Fruit fly (Drosophila melanogaster) whole organism, prepupa: ENCODE results near the gene PXo.

Experiments
- Blimp-1 ChIP-seq: fragments of 200-800 bp; sonication (Bioruptor generic); optimal IDR thresholded peaks from 3 replicates; lab custom pipeline; 2017; ENCODE audit warnings: missing biosample characterization, missing genetic modification characterization, mild to moderate bottlenecking, moderate library complexity, missing genetic modification reagents
- CG10631 ChIP-seq: fragments of 200-800 bp; sonication (Bioruptor generic); optimal IDR thresholded peaks from 2 replicates; lab custom pipeline; 2016; ENCODE audit warnings: missing biosample characterization, missing genetic modification characterization
- CG10669 ChIP-seq: fragments of 200-800 bp; sonication (Bioruptor generic); optimal IDR thresholded peaks from 3 replicates; lab custom pipeline; 2018; ENCODE audit warnings: missing biosample characterization, mild to moderate bottlenecking, missing genetic modification characterization, moderate library complexity
- CG11294 ChIP-seq: fragments of 200-800 bp; sonication (Bioruptor generic); IDR thresholded peaks from 2 replicates; pipeline ENCODE4 v1.3.6; 2022; ENCODE audit warnings: missing biosample characterization, missing genetic modification characterization
- CG15336 ChIP-seq: fragments of 200-800 bp; sonication (Bioruptor generic); IDR thresholded peaks from 2 replicates; pipeline ENCODE4 v1.3.6; 2022; ENCODE audit warnings: missing biosample characterization, missing genetic modification characterization
- CG1621 ChIP-seq: fragments of 200-800 bp; sonication (Bioruptor generic); optimal IDR thresholded peaks from 3 replicates; lab custom pipeline; 2018; ENCODE audit warnings: missing biosample characterization, mild to moderate bottlenecking, missing genetic modification characterization
- CG3032 ChIP-seq: fragments of 200-800 bp; optimal IDR thresholded peaks from 2 replicates; lab custom pipeline; 2019; ENCODE audit warnings: missing biosample characterization, mild to moderate bottlenecking, missing genetic modification characterization, moderate library complexity
- CG31627 ChIP-seq: fragments of 200-800 bp; sonication (Bioruptor generic); optimal IDR thresholded peaks from 3 replicates; lab custom pipeline; 2016; ENCODE audit warnings: missing biosample characterization, missing genetic modification characterization
- CG32006 ChIP-seq: fragments of 200-800 bp; sonication (Bioruptor generic); optimal IDR thresholded peaks from 3 replicates; lab custom pipeline; 2017; ENCODE audit warnings: missing biosample characterization, mild to moderate bottlenecking, missing genetic modification characterization
- CG3919 ChIP-seq: fragments of 200-800 bp; sonication (Bioruptor generic); optimal IDR thresholded peaks from 3 replicates; lab custom pipeline; 2016; ENCODE audit warnings: missing biosample characterization, missing genetic modification characterization
- CG6163 ChIP-seq: fragments of 200-800 bp; sonication (Bioruptor generic); IDR thresholded peaks from 3 replicates; pipeline ENCODE4 v1.3.6; 2022; ENCODE audit warnings: missing biosample characterization, missing genetic modification characterization
- CG6854 ChIP-seq: fragments of 200-800 bp; sonication (Bioruptor generic); optimal IDR thresholded peaks from 2 replicates; lab custom pipeline; 2017; ENCODE audit warnings: missing biosample characterization, mild to moderate bottlenecking, missing genetic modification characterization
- CG7368 ChIP-seq: fragments of 200-800 bp; sonication (Bioruptor generic); optimal IDR thresholded peaks from 3 replicates; lab custom pipeline; 2016; ENCODE audit warnings: missing biosample characterization, missing genetic modification characterization
- CG8119 ChIP-seq: fragments of 200-800 bp; sonication (Bioruptor generic); IDR thresholded peaks from 3 replicates; pipeline ENCODE4 v1.3.6; 2022; ENCODE audit warnings: missing biosample characterization, missing genetic modification characterization
- CG8632 ChIP-seq: fragments of 200-800 bp; sonication (Bioruptor generic); optimal IDR thresholded peaks from 3 replicates; lab custom pipeline; 2016; ENCODE audit warnings: missing biosample characterization, missing genetic modification characterization
- Eip75B ChIP-seq: fragments of 200-800 bp; sonication (Bioruptor generic); optimal IDR thresholded peaks from 3 replicates; lab custom pipeline; 2016; ENCODE audit warnings: missing biosample characterization, missing genetic modification characterization
- Eip78C ChIP-seq: fragments of 200-800 bp; sonication (Bioruptor generic); peaks from one replicate; lab custom pipeline; 2016; ENCODE audit warnings: missing biosample characterization, missing genetic modification characterization
- Eip93F ChIP-seq: fragments of 200-800 bp; sonication (Bioruptor generic); optimal IDR thresholded peaks from 2 replicates; lab custom pipeline; 2016; ENCODE audit warnings: missing biosample characterization, mild to moderate bottlenecking, missing genetic modification characterization
- Ets96B ChIP-seq: fragments of 200-800 bp; optimal IDR thresholded peaks from 2 replicates; lab custom pipeline; 2019; ENCODE audit warnings: missing biosample characterization, mild to moderate bottlenecking, missing genetic modification characterization, moderate library complexity
- Hr4 ChIP-seq: fragments of 200-800 bp; sonication (Bioruptor generic); optimal IDR thresholded peaks from 3 replicates; lab custom pipeline; 2016; ENCODE audit warnings: missing biosample characterization, missing genetic modification characterization
- Met ChIP-seq: fragments of 200-800 bp; sonication (Bioruptor generic); optimal IDR thresholded peaks from 3 replicates; lab custom pipeline; 2016; ENCODE audit warnings: missing biosample characterization, missing genetic modification characterization
- Sox102F ChIP-seq: fragments of 200-800 bp; sonication (Bioruptor generic); optimal IDR thresholded peaks from 2 replicates; lab custom pipeline; 2016; ENCODE audit warnings: missing biosample characterization, mild to moderate bottlenecking, missing genetic modification characterization
- achi ChIP-seq: fragments of 200-800 bp; sonication (Bioruptor generic); optimal IDR thresholded peaks from 3 replicates; lab custom pipeline; 2016; ENCODE audit warnings: missing biosample characterization, missing genetic modification characterization
- dsx ChIP-seq: fragments of 200-800 bp; optimal IDR thresholded peaks from 3 replicates; lab custom pipeline; 2019; ENCODE audit warnings: missing biosample characterization, mild to moderate bottlenecking, missing genetic modification characterization, moderate library complexity; ENCODE audit not compliant: poor library complexity, severe bottlenecking
- eg ChIP-seq: fragments of 200-800 bp; sonication (Bioruptor generic); IDR thresholded peaks from 3 replicates; pipeline ENCODE4 v1.3.6; 2022; ENCODE audit warnings: missing biosample characterization, missing genetic modification characterization
- esn ChIP-seq: fragments of 200-800 bp; sonication (Bioruptor generic); optimal IDR thresholded peaks from 2 replicates; lab custom pipeline; 2016; ENCODE audit warnings: missing biosample characterization, mild to moderate bottlenecking, missing genetic modification characterization, moderate library complexity
- fkh ChIP-seq: fragments of 200-800 bp; sonication (Bioruptor generic); optimal IDR thresholded peaks from 3 replicates; lab custom pipeline; 2017; ENCODE audit warnings: missing biosample characterization, mild to moderate bottlenecking, missing genetic modification characterization, moderate library complexity
- lz ChIP-seq: fragments of 200-800 bp; sonication (Bioruptor generic); optimal IDR thresholded peaks from 3 replicates; lab custom pipeline; 2016; ENCODE audit warnings: missing biosample characterization, missing genetic modification characterization
- pdm3 ChIP-seq: fragments of 200-800 bp; sonication (Bioruptor generic); optimal IDR thresholded peaks from 3 replicates; lab custom pipeline; 2016; ENCODE audit warnings: missing biosample characterization, missing genetic modification characterization
- salr ChIP-seq, 2 experiments: fragments of 200-800 bp; sonication (Bioruptor generic); optimal IDR thresholded peaks; 3 replicates each; lab custom pipeline; 2016 to 2018; ENCODE audit warnings: missing biosample characterization in 2 of 2, missing genetic modification characterization in 2 of 2, mild to moderate bottlenecking in 1 of 2
- ss ChIP-seq, 2 experiments: fragments of 200-800 bp; sonication (Bioruptor generic); optimal IDR thresholded peaks; 2 replicates in 1 of 2; 3 replicates in 1 of 2; lab custom pipeline; 2017 to 2018; ENCODE audit warnings: mild to moderate bottlenecking in 2 of 2, missing biosample characterization in 2 of 2, missing genetic modification characterization in 2 of 2, moderate library complexity in 1 of 2
- svp ChIP-seq: fragments of 200-800 bp; sonication (Bioruptor generic); peaks from one replicate; lab custom pipeline; 2016; ENCODE audit warnings: missing biosample characterization, missing genetic modification characterization
- topi ChIP-seq: fragments of 200-800 bp; sonication (Bioruptor generic); optimal IDR thresholded peaks from 3 replicates; lab custom pipeline; 2016; ENCODE audit warnings: missing biosample characterization, missing genetic modification characterization

The PXo gene

DNA sequence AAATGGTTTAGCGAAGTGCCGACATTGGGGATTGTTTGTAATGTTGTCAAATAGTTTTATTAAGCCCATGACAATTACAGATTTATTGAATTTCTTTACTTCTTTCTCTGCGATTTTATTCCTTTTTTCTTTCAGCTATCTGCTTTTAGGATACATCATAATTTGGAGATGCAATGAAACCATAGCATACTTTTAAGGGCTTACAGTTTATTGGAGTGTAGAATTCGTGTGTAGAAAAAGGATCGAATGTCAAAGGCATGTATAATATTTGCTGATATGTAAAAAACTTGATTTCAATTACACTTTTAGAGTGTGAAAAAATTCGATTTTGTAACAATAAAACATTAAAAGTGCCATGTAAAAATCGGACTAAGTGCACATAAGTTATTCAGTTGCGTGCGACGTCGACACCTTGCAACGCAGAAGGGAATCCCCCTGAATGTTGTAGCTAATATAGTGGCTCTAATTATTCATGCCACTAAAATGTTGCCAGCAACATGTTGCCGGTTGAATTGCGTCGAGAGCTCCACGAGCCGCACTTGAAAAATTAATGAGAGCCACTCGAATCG, 45.8 kb upstream of the PXo start:
- TF ChIP-seq Eip78C (GFP tag; lab: Kevin White, UChicago) (peak; percentile 1), Hr4 (GFP tag; lab: Kevin White, UChicago) (no peak)

- TF ChIP-seq CG6854 (GFP tag; lab: Kevin White, UChicago) (no peak), eg (GFP tag; lab: Robert Waterston, UW) (peak; percentile 35; the same call in 1 of the 3 replicates), CG6163 (peak; percentile 44; the same call in 1 of the 3 replicates), Met (GFP tag; lab: Kevin White, UChicago) (peak; percentile 3), Eip78C (GFP tag; lab: Kevin White, UChicago) (peak; percentile 27), ss (GFP tag; optimal IDR thresholded peaks at IDR 0.05; lab: Kevin White, UChicago) (no peak), lz (GFP tag; lab: Kevin White, UChicago) (no peak), CG8632 (no peak), CG3919 (GFP tag; lab: Kevin White, UChicago) (no peak), CG8119 (GFP tag; lab: Robert Waterston, UW) (no peak), CG15336 (GFP tag; lab: Robert Waterston, UW) (0 out of 2 replicates have a peak, but pooled peaks have one; percentile 9), Blimp-1 (GFP tag; lab: Kevin White, UChicago) (no peak), Eip93F (GFP tag; lab: Kevin White, UChicago) (no peak), CG7368 (GFP tag; lab: Kevin White, UChicago) (no peak), CG32006 (GFP tag; lab: Kevin White, UChicago) (peak; percentile 13)
Measured at dm6 chr3L:5964399-5964798, 43.3 kb upstream of the PXo start.

DNA sequence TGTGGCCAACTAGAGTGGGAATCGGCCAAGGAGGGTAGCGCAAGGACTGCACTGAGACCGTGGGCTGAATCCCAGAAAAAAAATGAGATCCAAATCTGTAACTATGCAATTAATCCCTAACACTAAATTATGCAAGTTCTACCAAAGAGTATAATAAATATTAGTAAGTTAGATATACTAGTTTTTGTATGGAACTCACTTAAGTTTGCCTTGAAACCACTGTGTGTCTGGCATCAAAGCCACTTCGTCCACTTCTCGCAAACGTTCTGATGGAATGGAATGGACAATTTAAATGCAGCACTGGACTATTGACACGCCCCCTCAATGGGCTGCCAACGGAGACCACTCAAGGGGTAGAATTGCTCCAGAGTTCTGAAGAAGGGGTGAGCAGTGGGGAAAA, 37.0 kb upstream of the PXo start:
- TF ChIP-seq Eip78C (GFP tag; lab: Kevin White, UChicago) = peak; percentile 56
- no peak for TF ChIP-seq CG31627 (GFP tag; lab: Kevin White, UChicago)
- peak; percentile 19 for TF ChIP-seq dsx (GFP tag; lab: Kevin White, UChicago)
- TF ChIP-seq CG32006 (GFP tag; lab: Kevin White, UChicago) = peak; percentile 24
- 0 out of 3 replicates have a peak, but pooled peaks have one; percentile 28 for TF ChIP-seq eg (GFP tag; lab: Robert Waterston, UW)
- TF ChIP-seq fkh (GFP tag; lab: Kevin White, UChicago) = no peak
- peak; percentile 5 for TF ChIP-seq Eip75B (GFP tag; lab: Kevin White, UChicago)
- TF ChIP-seq pdm3 (GFP tag; lab: Kevin White, UChicago) = no peak
- TF ChIP-seq CG3919 (GFP tag; lab: Kevin White, UChicago) = peak; percentile 6
- no peak for TF ChIP-seq CG1621 (tag; lab: Kevin White, UChicago)
- peak; percentile 7 for TF ChIP-seq CG10669 (GFP tag; lab: Kevin White, UChicago)
- TF ChIP-seq Ets96B (tag; lab: Kevin White, UChicago) = peak; percentile 18
- TF ChIP-seq CG3032 = peak; percentile 4
- TF ChIP-seq CG10631 (GFP tag; lab: Kevin White, UChicago) = peak; percentile 13
- no peak for TF ChIP-seq salr (GFP tag; optimal IDR thresholded peaks at IDR 0.05; lab: Kevin White, UChicago)
- TF ChIP-seq CG6854 (GFP tag; lab: Kevin White, UChicago) = no peak
- peak; percentile 9 for TF ChIP-seq achi (GFP tag; lab: Kevin White, UChicago)
- no peak for TF ChIP-seq CG11294 (GFP tag; lab: Robert Waterston, UW)
- peak; percentile 21; the same call in 1 of the 3 replicates for TF ChIP-seq CG6163
- TF ChIP-seq svp (GFP tag; lab: Kevin White, UChicago) = peak; percentile 54

dm6 chr3L:5957163-5957562, 36.0 kb upstream of the PXo start:
- TF ChIP-seq achi (GFP tag; lab: Kevin White, UChicago) (no peak), topi (GFP tag; lab: Kevin White, UChicago) (no peak), CG15336 (GFP tag; lab: Robert Waterston, UW) (no peak), Hr4 (GFP tag; lab: Kevin White, UChicago) (no peak), Ets96B (tag; lab: Kevin White, UChicago) (no peak), fkh (GFP tag; lab: Kevin White, UChicago) (no peak), Sox102F (GFP tag; lab: Kevin White, UChicago) (no peak), esn (no peak), ss (GFP tag; optimal IDR thresholded peaks at IDR 0.05; lab: Kevin White, UChicago) (no peak)
